Fruit fly (Drosophila melanogaster): ENCODE results near the gene mre11.

The mre11 gene

DNA sequence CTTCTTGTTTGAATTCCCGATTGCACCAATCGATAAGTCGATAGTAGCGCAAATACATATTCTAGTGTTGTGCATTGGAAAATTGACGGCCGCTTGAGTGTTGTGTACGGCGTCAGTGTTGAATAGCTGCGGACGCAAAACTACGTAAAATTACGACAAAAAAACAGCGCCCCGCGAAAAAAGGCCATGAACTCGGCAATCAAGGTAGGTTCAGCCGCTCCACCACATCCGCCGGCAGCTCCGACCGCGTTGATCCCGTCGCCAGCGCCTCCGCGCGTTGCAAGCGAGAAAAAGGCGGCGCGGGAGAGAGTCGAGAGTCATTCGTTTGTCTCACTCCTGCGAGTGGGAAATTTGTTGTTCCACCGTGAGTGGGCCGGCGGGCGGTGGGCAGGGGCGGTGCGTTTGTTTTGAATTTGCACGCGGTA, 4.0 kb upstream of the mre11 start, which contains the start of gene CG33695 (continued):
- no peak for TF ChIP-seq CG17912 (GFP tag; optimal IDR thresholded peaks at IDR 0.05)
- TF ChIP-seq Dek (tag; optimal IDR thresholded peaks at IDR 0.05), result peak; percentile 0
- TF ChIP-seq nerfin-2 (GFP tag; IDR thresholded peaks at IDR 0.05; ENCODE audit: partially characterized antibody), result peak; percentile 62
- TF ChIP-seq CkIIα-i1 (GFP tag; IDR thresholded peaks at IDR 0.05), result no peak
- no peak for TF ChIP-seq HLHmδ (GFP tag; optimal IDR thresholded peaks at IDR 0.05)
- TF ChIP-seq psq (GFP tag; optimal IDR thresholded peaks at IDR 0.05), result peak; percentile 2
- TF ChIP-seq chinmo (GFP tag; IDR thresholded peaks at IDR 0.05; ENCODE audit: partially characterized antibody), result 0 out of 4 replicates have a peak, but pooled peaks have one; percentile 49
- TF ChIP-seq B-H1 (GFP tag; IDR thresholded peaks at IDR 0.05), result no peak
- TF ChIP-seq Optix (GFP tag; IDR thresholded peaks at IDR 0.05), result no peak
- TF ChIP-seq CG17186 (GFP tag; optimal IDR thresholded peaks at IDR 0.05), result peak; percentile 84
- no peak for TF ChIP-seq fd3F (GFP tag; optimal IDR thresholded peaks at IDR 0.05)
- TF ChIP-seq CG16815 (GFP tag; optimal IDR thresholded peaks at IDR 0.05), result peak; percentile 42
- TF ChIP-seq CG7963 (GFP tag; IDR thresholded peaks at IDR 0.05; ENCODE audit: partially characterized antibody), result peak; percentile 65
- peak; percentile 33 for TF ChIP-seq zen (tag; optimal IDR thresholded peaks at IDR 0.05)
- TF ChIP-seq CG4707 (GFP tag; optimal IDR thresholded peaks at IDR 0.05), result no peak
- peak; percentile 79 for TF ChIP-seq Fer1 (GFP tag; optimal IDR thresholded peaks at IDR 0.05)
- no peak for TF ChIP-seq Dip2 (GFP tag; IDR thresholded peaks at IDR 0.05)
- TF ChIP-seq mld (GFP tag; IDR thresholded peaks at IDR 0.05; ENCODE audit: partially characterized antibody), result peak; percentile 56; the same call in 1 of the 3 replicates
- peak; percentile 70 for TF ChIP-seq CG11247 (GFP tag; IDR thresholded peaks at IDR 0.05)
- TF ChIP-seq nerfin-1 (tag; optimal IDR thresholded peaks at IDR 0.05), result peak; percentile 52
- TF ChIP-seq bcd (GFP tag; optimal IDR thresholded peaks at IDR 0.05), result peak; percentile 58
- TF ChIP-seq phol (tag; optimal IDR thresholded peaks at IDR 0.05), result peak; percentile 57
- peak; percentile 76 for TF ChIP-seq vvl (GFP tag; IDR thresholded peaks at IDR 0.05)
- TF ChIP-seq Antp (GFP tag; optimal IDR thresholded peaks at IDR 0.05), result peak; percentile 81
- peak; percentile 24 for TF ChIP-seq CG9797 (GFP tag; optimal IDR thresholded peaks at IDR 0.05)
- peak; percentile 9 for TF ChIP-seq CG2202 (tag; optimal IDR thresholded peaks at IDR 0.05)
- no peak for TF ChIP-seq CG13123 (GFP tag; optimal IDR thresholded peaks at IDR 0.05)
- peak in 1 of 2 experiments; percentile 29 for TF ChIP-seq tll (GFP tag; optimal IDR thresholded peaks at IDR 0.05)
- no peak for TF ChIP-seq CG31365 (tag; optimal IDR thresholded peaks at IDR 0.05)
- TF ChIP-seq ERR (GFP tag; optimal IDR thresholded peaks at IDR 0.05), result peak; percentile 75
- peak; percentile 63 for TF ChIP-seq CG4282 (GFP tag; optimal IDR thresholded peaks at IDR 0.05)
- peak; percentile 86 for TF ChIP-seq CG15514 (GFP tag; optimal IDR thresholded peaks at IDR 0.05)
- TF ChIP-seq bab2 (GFP tag; optimal IDR thresholded peaks at IDR 0.05), result peak; percentile 72
- peak; percentile 43 for TF ChIP-seq CG3995 (GFP tag; optimal IDR thresholded peaks at IDR 0.05)
- peak; percentile 82 for TF ChIP-seq lilli (GFP tag; optimal IDR thresholded peaks at IDR 0.05)
- TF ChIP-seq her (GFP tag; optimal IDR thresholded peaks at IDR 0.05), result peak; percentile 89
- peak; percentile 19 for TF ChIP-seq nom (GFP tag; optimal IDR thresholded peaks at IDR 0.05)
- TF ChIP-seq fd102C (GFP tag; optimal IDR thresholded peaks at IDR 0.05), result no peak
- peak; percentile 72 for TF ChIP-seq caup (GFP tag; optimal IDR thresholded peaks at IDR 0.05; ENCODE audit: severe bottlenecking)
- TF ChIP-seq CG6272 (GFP tag; IDR thresholded peaks at IDR 0.05), result peak; percentile 52; the same call in 1 of the 2 replicates
- no peak for TF ChIP-seq oc (tag; optimal IDR thresholded peaks at IDR 0.05)
- peak; percentile 55 for TF ChIP-seq Bdp1 (GFP tag; optimal IDR thresholded peaks at IDR 0.05)
- no peak for TF ChIP-seq insv (GFP tag; optimal IDR thresholded peaks at IDR 0.05)
- TF ChIP-seq chm (GFP tag; IDR thresholded peaks at IDR 0.05), result peak; percentile 65; the same call in 1 of the 2 replicates
- no peak for TF ChIP-seq CG12071 (GFP tag; optimal IDR thresholded peaks at IDR 0.05)
- peak; percentile 73 for TF ChIP-seq CG12744 (GFP tag; optimal IDR thresholded peaks at IDR 0.05)
- peak; percentile 65; the same call in 1 of the 3 replicates for TF ChIP-seq hb (GFP tag; IDR thresholded peaks at IDR 0.05; ENCODE audit: partially characterized antibody)
- TF ChIP-seq H15 (GFP tag; IDR thresholded peaks at IDR 0.05), result peak; percentile 27; the same call in 1 of the 3 replicates
- TF ChIP-seq CG12391 (tag; optimal IDR thresholded peaks at IDR 0.05), result peak; percentile 29

Measured in whole organism, embryonic.